Fruit fly (Drosophila melanogaster): Measurements from ENCODE around the gene CG4318.

CG4318 gene

DNA sequence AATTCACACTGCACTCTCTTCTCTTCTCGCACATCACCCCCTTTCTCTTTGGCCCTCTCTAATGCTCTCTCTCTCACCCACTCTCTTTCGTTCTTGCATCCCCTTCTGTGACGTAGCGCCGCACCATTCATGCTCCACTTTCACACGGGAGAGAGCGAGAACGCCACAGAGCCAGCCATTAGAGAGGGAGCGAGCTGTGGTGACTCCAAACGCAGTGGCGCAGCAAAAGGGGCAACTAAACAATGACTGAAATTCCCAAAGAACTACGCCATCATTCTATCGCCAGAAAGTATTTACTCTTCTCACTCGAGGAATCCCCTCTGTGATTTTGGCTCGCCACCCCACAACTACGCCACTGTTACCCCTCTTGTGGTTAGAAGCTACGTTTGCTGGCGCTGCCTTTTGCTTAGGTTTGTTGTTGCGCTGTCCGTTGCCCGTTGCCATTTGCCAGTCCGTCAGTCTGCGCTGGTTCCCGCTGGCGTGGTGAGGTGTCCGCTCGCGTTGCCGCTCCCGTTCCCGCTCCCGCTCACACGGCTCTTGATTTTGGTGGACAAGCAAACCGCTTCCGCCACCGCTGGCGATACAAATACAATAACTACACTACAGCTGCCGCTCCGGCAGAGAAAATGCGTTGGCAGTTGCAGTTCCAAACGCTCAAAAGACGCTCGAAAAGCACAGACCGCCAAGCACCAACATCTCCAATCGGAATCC, 23.5 kb downstream of the CG4318 start (continued):
- TF ChIP-seq NK7.1 (GFP tag; optimal IDR thresholded peaks at IDR 0.05) (peak; percentile 98), E2f1 (GFP tag; IDR thresholded peaks at IDR 0.05) (peak; percentile 99), CG18476 (GFP tag; optimal IDR thresholded peaks at IDR 0.05) (peak; percentile 97), CG1792 (GFP tag; optimal IDR thresholded peaks at IDR 0.05) (peak; percentile 99), fu2 (GFP tag; optimal IDR thresholded peaks at IDR 0.05) (peak; percentile 99), CG18262 (tag; optimal IDR thresholded peaks at IDR 0.05) (peak; percentile 96), GATAe (GFP tag; conservative IDR thresholded peaks at IDR 0.05) (peak; percentile 94), pita (GFP tag; optimal IDR thresholded peaks at IDR 0.05) (no peak), CG7963 (GFP tag; IDR thresholded peaks at IDR 0.05; ENCODE audit: partially characterized antibody) (no peak), CG7987 (GFP tag; optimal IDR thresholded peaks at IDR 0.05) (peak; percentile 95), bigmax (GFP tag; optimal IDR thresholded peaks at IDR 0.05) (peak; percentile 80), scrt (GFP tag; optimal IDR thresholded peaks at IDR 0.05) (peak; percentile 97), unpg (GFP tag; optimal IDR thresholded peaks at IDR 0.05) (peak; percentile 98), Pdp1 (GFP tag; optimal IDR thresholded peaks at IDR 0.05) (peak; percentile 98 to 99), CG33557 (GFP tag; optimal IDR thresholded peaks at IDR 0.05) (peak; percentile 93), peb (GFP tag; IDR thresholded peaks at IDR 0.05) (peak; percentile 97), CG17385 (GFP tag; optimal IDR thresholded peaks at IDR 0.05) (peak; percentile 97), az2 (GFP tag; optimal IDR thresholded peaks at IDR 0.05) (peak; percentile 99), run (tag; optimal IDR thresholded peaks at IDR 0.05) (peak; percentile 99), tio (GFP tag; optimal IDR thresholded peaks at IDR 0.05) (peak; percentile 97)

DNA sequence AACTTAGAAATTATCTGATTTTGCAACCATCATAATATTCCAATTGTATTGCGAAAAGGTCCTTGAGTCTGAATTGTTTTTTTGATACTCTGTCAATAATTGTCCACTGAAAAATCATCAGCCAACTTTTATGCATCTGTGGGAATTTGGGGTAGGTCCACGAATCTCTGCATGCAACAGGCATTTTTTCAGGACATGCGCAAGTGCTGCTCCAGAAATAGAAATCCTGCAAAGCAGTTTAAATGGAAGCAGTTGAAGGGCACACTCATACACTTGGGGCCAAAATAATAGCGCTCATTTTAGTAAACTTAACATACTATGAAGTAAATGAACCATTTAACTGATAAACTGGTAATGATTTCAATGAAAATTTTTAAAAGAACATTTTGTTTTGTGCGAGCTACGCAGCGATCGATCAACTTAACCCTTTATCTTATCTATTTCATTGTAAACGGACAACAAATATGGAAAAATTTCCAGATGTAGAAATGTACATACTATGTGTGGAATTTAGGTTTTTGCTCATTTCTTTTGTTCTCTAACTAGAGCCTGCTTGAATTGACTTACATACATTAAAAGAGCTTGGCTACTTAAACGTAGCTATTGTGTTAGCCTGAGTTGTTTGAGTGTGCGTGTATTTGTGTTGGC, 24.4 kb downstream of the CG4318 start:
- TF ChIP-seq CG17186 (GFP tag; optimal IDR thresholded peaks at IDR 0.05) (no peak), jigr1 (GFP tag; IDR thresholded peaks at IDR 0.05) (no peak), kay (GFP tag; optimal IDR thresholded peaks at IDR 0.05) (no peak), Nf-YC (tag; optimal IDR thresholded peaks at IDR 0.05) (peak; percentile 55), CG15601 (tag; optimal IDR thresholded peaks at IDR 0.05) (peak; percentile 72), CG7839 (tag; optimal IDR thresholded peaks at IDR 0.05) (peak; percentile 86), CG8281 (tag; optimal IDR thresholded peaks at IDR 0.05) (peak; percentile 52), CG6813 (GFP tag; optimal IDR thresholded peaks at IDR 0.05) (peak; percentile 1), esg (GFP tag; conservative IDR thresholded peaks at IDR 0.05) (peak; percentile 48), CG17359 (tag; optimal IDR thresholded peaks at IDR 0.05) (peak; percentile 66), Deaf1 (tag; optimal IDR thresholded peaks at IDR 0.05) (peak; percentile 34), CG9609 (GFP tag; optimal IDR thresholded peaks at IDR 0.05) (peak; percentile 66), CG32772 (GFP tag; IDR thresholded peaks at IDR 0.05) (peak; percentile 35; the same call in 1 of the 2 replicates), CG17361 (GFP tag; IDR thresholded peaks at IDR 0.05) (peak; percentile 84), vvl (GFP tag; IDR thresholded peaks at IDR 0.05) (0 out of 2 replicates have a peak, but pooled peaks have one; percentile 15), CG2712 (tag; optimal IDR thresholded peaks at IDR 0.05) (peak; percentile 77), D19B (GFP tag; optimal IDR thresholded peaks at IDR 0.05) (peak; percentile 50), Six4 (GFP tag; optimal IDR thresholded peaks at IDR 0.05) (peak; percentile 61), ap (GFP tag; IDR thresholded peaks at IDR 0.05) (0 out of 2 replicates have a peak, but pooled peaks have one; percentile 28), CG1602 (GFP tag; optimal IDR thresholded peaks at IDR 0.05) (peak; percentile 73), CoRest (tag; optimal IDR thresholded peaks at IDR 0.05) (peak; percentile 85), CG15073 (GFP tag; optimal IDR thresholded peaks at IDR 0.05) (peak; percentile 7), CG12071 (GFP tag; optimal IDR thresholded peaks at IDR 0.05) (peak; percentile 50), Camta (GFP tag; optimal IDR thresholded peaks at IDR 0.05) (peak; percentile 69), klu (GFP tag; IDR thresholded peaks at IDR 0.05) (0 out of 2 replicates have a peak, but pooled peaks have one; percentile 21), BtbVII (GFP tag; optimal IDR thresholded peaks at IDR 0.05) (peak; percentile 58), wek (GFP tag; optimal IDR thresholded peaks at IDR 0.05) (no peak), CG14050 (GFP tag; IDR thresholded peaks at IDR 0.05) (peak; percentile 28; the same call in 1 of the 3 replicates)
